Fruit fly (Drosophila melanogaster) whole organism, prepupa: ENCODE results near the gene Slip1.

Experiments used
- Blimp-1 ChIP-seq: fragments of 200-800 bp; sonication (Bioruptor generic); optimal IDR thresholded peaks from 3 replicates; lab custom pipeline; 2017; ENCODE audit warnings: missing biosample characterization, missing genetic modification characterization, mild to moderate bottlenecking, moderate library complexity, missing genetic modification reagents
- CG10631 ChIP-seq: fragments of 200-800 bp; sonication (Bioruptor generic); optimal IDR thresholded peaks from 2 replicates; lab custom pipeline; 2016; ENCODE audit warnings: missing biosample characterization, missing genetic modification characterization
- CG10669 ChIP-seq: fragments of 200-800 bp; sonication (Bioruptor generic); optimal IDR thresholded peaks from 3 replicates; lab custom pipeline; 2018; ENCODE audit warnings: missing biosample characterization, mild to moderate bottlenecking, missing genetic modification characterization, moderate library complexity
- CG11294 ChIP-seq: fragments of 200-800 bp; sonication (Bioruptor generic); IDR thresholded peaks from 2 replicates; pipeline ENCODE4 v1.3.6; 2022; ENCODE audit warnings: missing biosample characterization, missing genetic modification characterization
- CG11902 ChIP-seq: fragments of 200-800 bp; sonication (Bioruptor generic); optimal IDR thresholded peaks from 3 replicates; lab custom pipeline; 2016; ENCODE audit warnings: missing biosample characterization, missing genetic modification characterization
- CG15336 ChIP-seq: fragments of 200-800 bp; sonication (Bioruptor generic); IDR thresholded peaks from 2 replicates; pipeline ENCODE4 v1.3.6; 2022; ENCODE audit warnings: missing biosample characterization, missing genetic modification characterization
- CG16779 ChIP-seq: fragments of 200-800 bp; sonication (Bioruptor generic); optimal IDR thresholded peaks from 3 replicates; lab custom pipeline; 2017; ENCODE audit warnings: missing biosample characterization, mild to moderate bottlenecking, missing genetic modification characterization
- CG32006 ChIP-seq: fragments of 200-800 bp; sonication (Bioruptor generic); optimal IDR thresholded peaks from 3 replicates; lab custom pipeline; 2017; ENCODE audit warnings: missing biosample characterization, mild to moderate bottlenecking, missing genetic modification characterization
- CG34406 ChIP-seq: fragments of 200-800 bp; sonication (Bioruptor generic); optimal IDR thresholded peaks from 3 replicates; lab custom pipeline; 2016; ENCODE audit warnings: missing biosample characterization, missing genetic modification characterization
- CG4318 ChIP-seq: fragments of 200-800 bp; sonication (Bioruptor generic); optimal IDR thresholded peaks from 3 replicates; lab custom pipeline; 2017; ENCODE audit warnings: missing biosample characterization, mild to moderate bottlenecking, missing genetic modification characterization
- CG6163 ChIP-seq: fragments of 200-800 bp; sonication (Bioruptor generic); IDR thresholded peaks from 3 replicates; pipeline ENCODE4 v1.3.6; 2022; ENCODE audit warnings: missing biosample characterization, missing genetic modification characterization
- CG6808 ChIP-seq: fragments of 200-800 bp; sonication (Bioruptor generic); optimal IDR thresholded peaks from 3 replicates; lab custom pipeline; 2017; ENCODE audit warnings: missing biosample characterization, missing genetic modification characterization, mild to moderate bottlenecking, moderate library complexity, missing genetic modification reagents
- CG6854 ChIP-seq: fragments of 200-800 bp; sonication (Bioruptor generic); optimal IDR thresholded peaks from 2 replicates; lab custom pipeline; 2017; ENCODE audit warnings: missing biosample characterization, mild to moderate bottlenecking, missing genetic modification characterization
- CG7368 ChIP-seq: fragments of 200-800 bp; sonication (Bioruptor generic); optimal IDR thresholded peaks from 3 replicates; lab custom pipeline; 2016; ENCODE audit warnings: missing biosample characterization, missing genetic modification characterization
- CG8119 ChIP-seq: fragments of 200-800 bp; sonication (Bioruptor generic); IDR thresholded peaks from 3 replicates; pipeline ENCODE4 v1.3.6; 2022; ENCODE audit warnings: missing biosample characterization, missing genetic modification characterization
- CG8319 ChIP-seq: fragments of 200-800 bp; sonication (Bioruptor generic); optimal IDR thresholded peaks from 3 replicates; lab custom pipeline; 2016; ENCODE audit warnings: missing biosample characterization, missing genetic modification characterization
- Eip78C ChIP-seq: fragments of 200-800 bp; sonication (Bioruptor generic); peaks from one replicate; lab custom pipeline; 2016; ENCODE audit warnings: missing biosample characterization, missing genetic modification characterization
- Eip93F ChIP-seq: fragments of 200-800 bp; sonication (Bioruptor generic); optimal IDR thresholded peaks from 2 replicates; lab custom pipeline; 2016; ENCODE audit warnings: missing biosample characterization, mild to moderate bottlenecking, missing genetic modification characterization
- Gug ChIP-seq: fragments of 200-800 bp; sonication (Bioruptor generic); IDR thresholded peaks from 2 replicates; pipeline ENCODE4 v1.3.6; 2022; ENCODE audit warnings: missing biosample characterization, missing genetic modification characterization
- Hr38 ChIP-seq: sonication (Bioruptor generic); optimal IDR thresholded peaks from 2 replicates; lab custom pipeline; 2016; ENCODE audit warnings: missing biosample characterization, missing genetic modification characterization
- Hr39 ChIP-seq: fragments of 200-800 bp; sonication (Bioruptor generic); optimal IDR thresholded peaks from 2 replicates; lab custom pipeline; 2016; ENCODE audit warnings: missing biosample characterization, missing genetic modification characterization
- Lpt ChIP-seq: fragments of 200-800 bp; sonication (Bioruptor generic); optimal IDR thresholded peaks from 3 replicates; lab custom pipeline; 2016; ENCODE audit warnings: missing biosample characterization, missing genetic modification characterization
- Sox102F ChIP-seq: fragments of 200-800 bp; sonication (Bioruptor generic); optimal IDR thresholded peaks from 2 replicates; lab custom pipeline; 2016; ENCODE audit warnings: missing biosample characterization, mild to moderate bottlenecking, missing genetic modification characterization
- Sox14 ChIP-seq: fragments of 200-800 bp; sonication (Bioruptor generic); optimal IDR thresholded peaks from 3 replicates; lab custom pipeline; 2016; ENCODE audit warnings: missing biosample characterization, missing genetic modification characterization
- Sox15 ChIP-seq: fragments of 200-800 bp; sonication (Bioruptor generic); optimal IDR thresholded peaks from 3 replicates; lab custom pipeline; 2016; ENCODE audit warnings: missing biosample characterization, missing genetic modification characterization
- achi ChIP-seq: fragments of 200-800 bp; sonication (Bioruptor generic); optimal IDR thresholded peaks from 3 replicates; lab custom pipeline; 2016; ENCODE audit warnings: missing biosample characterization, missing genetic modification characterization
- acj6 ChIP-seq: fragments of 200-800 bp; sonication (Bioruptor generic); optimal IDR thresholded peaks from 3 replicates; lab custom pipeline; 2016; ENCODE audit warnings: missing biosample characterization, missing genetic modification characterization
- dac ChIP-seq: fragments of 200-800 bp; sonication (Bioruptor generic); optimal IDR thresholded peaks from 2 replicates; lab custom pipeline; 2017; ENCODE audit warnings: missing biosample characterization, mild to moderate bottlenecking, missing genetic modification characterization
- dsx ChIP-seq: fragments of 200-800 bp; optimal IDR thresholded peaks from 3 replicates; lab custom pipeline; 2019; ENCODE audit warnings: missing biosample characterization, mild to moderate bottlenecking, missing genetic modification characterization, moderate library complexity; ENCODE audit not compliant: poor library complexity, severe bottlenecking
- eg ChIP-seq: fragments of 200-800 bp; sonication (Bioruptor generic); IDR thresholded peaks from 3 replicates; pipeline ENCODE4 v1.3.6; 2022; ENCODE audit warnings: missing biosample characterization, missing genetic modification characterization
- esn ChIP-seq: fragments of 200-800 bp; sonication (Bioruptor generic); optimal IDR thresholded peaks from 2 replicates; lab custom pipeline; 2016; ENCODE audit warnings: missing biosample characterization, mild to moderate bottlenecking, missing genetic modification characterization, moderate library complexity
- fd85E ChIP-seq: fragments of 200-800 bp; sonication (Bioruptor generic); optimal IDR thresholded peaks from 3 replicates; lab custom pipeline; 2016; ENCODE audit warnings: missing biosample characterization, missing genetic modification characterization
- fkh ChIP-seq: fragments of 200-800 bp; sonication (Bioruptor generic); optimal IDR thresholded peaks from 3 replicates; lab custom pipeline; 2017; ENCODE audit warnings: missing biosample characterization, mild to moderate bottlenecking, missing genetic modification characterization, moderate library complexity
- lz ChIP-seq: fragments of 200-800 bp; sonication (Bioruptor generic); optimal IDR thresholded peaks from 3 replicates; lab custom pipeline; 2016; ENCODE audit warnings: missing biosample characterization, missing genetic modification characterization
- salr ChIP-seq, 2 experiments: fragments of 200-800 bp; sonication (Bioruptor generic); optimal IDR thresholded peaks; 3 replicates each; lab custom pipeline; 2016 to 2018; ENCODE audit warnings: missing biosample characterization in 2 of 2, missing genetic modification characterization in 2 of 2, mild to moderate bottlenecking in 1 of 2
- ss ChIP-seq, 2 experiments: fragments of 200-800 bp; sonication (Bioruptor generic); optimal IDR thresholded peaks; 2 replicates in 1 of 2; 3 replicates in 1 of 2; lab custom pipeline; 2017 to 2018; ENCODE audit warnings: mild to moderate bottlenecking in 2 of 2, missing biosample characterization in 2 of 2, missing genetic modification characterization in 2 of 2, moderate library complexity in 1 of 2
- topi ChIP-seq: fragments of 200-800 bp; sonication (Bioruptor generic); optimal IDR thresholded peaks from 3 replicates; lab custom pipeline; 2016; ENCODE audit warnings: missing biosample characterization, missing genetic modification characterization
- vri ChIP-seq: fragments of 200-800 bp; sonication (Bioruptor generic); optimal IDR thresholded peaks from 3 replicates; lab custom pipeline; 2016; ENCODE audit warnings: missing biosample characterization, mild to moderate bottlenecking, missing genetic modification characterization

Slip1 gene

dm6 chr4:625898-626644, 37.4 kb upstream of the Slip1 start, which contains the start of gene mav:
Gene mav (minus strand): TSS chr4:626031.
- peak; percentile 29 for TF ChIP-seq Sox102F (GFP tag; lab: Kevin White, UChicago)
- TF ChIP-seq CG34406 (GFP tag; lab: Kevin White, UChicago) = no peak
- peak; percentile 51 for TF ChIP-seq Eip78C (GFP tag; lab: Kevin White, UChicago)
- no peak for TF ChIP-seq Hr38 (GFP tag; lab: Kevin White, UChicago)
- TF ChIP-seq CG10631 (GFP tag; lab: Kevin White, UChicago) = no peak
- peak; percentile 72 for TF ChIP-seq CG6854 (GFP tag; lab: Kevin White, UChicago)
- TF ChIP-seq vri (GFP tag; lab: Kevin White, UChicago) = peak; percentile 16
- no peak for TF ChIP-seq CG8119 (GFP tag; lab: Robert Waterston, UW)
- TF ChIP-seq CG6808 (GFP tag; lab: Kevin White, UChicago) = peak; percentile 51

dm6 chr4:629391-629790, 34.0 kb upstream of the Slip1 start, which contains the start of gene Gat:
Gene Gat (plus strand): TSS chr4:629691.
- no peak for TF ChIP-seq CG6163 (GFP tag; lab: Robert Waterston, UW)

- no peak for TF ChIP-seq topi
- TF ChIP-seq CG10631 (GFP tag; lab: Kevin White, UChicago) = no peak
- TF ChIP-seq Blimp-1 (GFP tag; lab: Kevin White, UChicago) = no peak
- no peak for TF ChIP-seq Lpt (GFP tag; lab: Kevin White, UChicago)
- no peak for TF ChIP-seq dsx (GFP tag; lab: Kevin White, UChicago)
- TF ChIP-seq Sox15 = no peak
- TF ChIP-seq acj6 = no peak
- no peak for TF ChIP-seq Sox102F (GFP tag; lab: Kevin White, UChicago)
- no peak for TF ChIP-seq Hr39 (GFP tag; lab: Kevin White, UChicago)
- TF ChIP-seq CG11902 (GFP tag; lab: Kevin White, UChicago) = no peak
- TF ChIP-seq dac = no peak
These were observed 16.9 kb upstream of the Slip1 start, which contains the start of gene Ekar for dm6 chr4:646414-647016. Gene Ekar (minus strand): TSS chr4:646556.

dm6 chr4:647388-647787, 16.0 kb upstream of the Slip1 start:
- TF ChIP-seq CG8319 (no peak), salr (GFP tag; optimal IDR thresholded peaks at IDR 0.05; lab: Kevin White, UChicago) (no peak), CG10669 (GFP tag; lab: Kevin White, UChicago) (no peak), CG32006 (GFP tag; lab: Kevin White, UChicago) (no peak), Gug (GFP tag; lab: Robert Waterston, UW) (no peak), dac (no peak), CG4318 (GFP tag; lab: Kevin White, UChicago) (no peak), CG15336 (GFP tag; lab: Robert Waterston, UW) (no peak), CG6163 (GFP tag; lab: Robert Waterston, UW) (no peak), lz (GFP tag; lab: Kevin White, UChicago) (no peak), CG16779 (tag; lab: Kevin White, UChicago) (no peak), CG8119 (GFP tag; lab: Robert Waterston, UW) (no peak), Sox14 (GFP tag; lab: Kevin White, UChicago) (no peak), topi (no peak), fd85E (GFP tag; lab: Kevin White, UChicago) (no peak), Sox15 (no peak), Hr38 (GFP tag; lab: Kevin White, UChicago) (no peak)

dm6 chr4:659058-659588, 4.3 kb upstream of the Slip1 start:
- no peak for TF ChIP-seq eg
- no peak for TF ChIP-seq CG6808 (GFP tag; lab: Kevin White, UChicago)
- no peak for TF ChIP-seq CG34406 (GFP tag; lab: Kevin White, UChicago)
- no peak for TF ChIP-seq topi
- no peak for TF ChIP-seq achi (GFP tag; lab: Kevin White, UChicago)
- TF ChIP-seq CG6854 (GFP tag; lab: Kevin White, UChicago) = no peak
- TF ChIP-seq Eip93F (GFP tag; lab: Kevin White, UChicago) = no peak
- no peak for TF ChIP-seq CG11294
- no peak for TF ChIP-seq CG4318 (GFP tag; lab: Kevin White, UChicago)
- TF ChIP-seq esn (GFP tag; lab: Kevin White, UChicago) = no peak
- no peak for TF ChIP-seq CG11902 (GFP tag; lab: Kevin White, UChicago)
- no peak for TF ChIP-seq ss (GFP tag; optimal IDR thresholded peaks at IDR 0.05; lab: Kevin White, UChicago)
- TF ChIP-seq fkh = no peak
- no peak for TF ChIP-seq CG7368 (GFP tag; lab: Kevin White, UChicago)
- TF ChIP-seq, all 60 proteins: peak for 0
